Worm (Caenorhabditis elegans): ENCODE data around the gene nhx-2.

The nhx-2 gene

ce11 chrII:7716112-7716511 lies 22.4 kb upstream of the nhx-2 start:
- no peak for TF ChIP-seq nhr-6 (tag; optimal IDR thresholded peaks at IDR 0.05)
- TF ChIP-seq F13H6.1 (tag; optimal IDR thresholded peaks at IDR 0.05) = peak; percentile 36
- TF ChIP-seq mbf-1 (tag; optimal IDR thresholded peaks at IDR 0.05) = no peak
- no peak for TF ChIP-seq lin-39 (tag; optimal IDR thresholded peaks at IDR 0.05)
- TF ChIP-seq mdl-1 (tag; optimal IDR thresholded peaks at IDR 0.05) = no peak
- no peak for TF ChIP-seq ztf-11 (tag; optimal IDR thresholded peaks at IDR 0.05)
- no peak for TF ChIP-seq nhr-23 (tag; optimal IDR thresholded peaks at IDR 0.05)
- TF ChIP-seq lsy-2 (tag; optimal IDR thresholded peaks at IDR 0.05) = peak in 1 of 2 experiments; percentile 15
- peak; percentile 39 for TF ChIP-seq sma-9 (GFP tag; optimal IDR thresholded peaks at IDR 0.05)
- no peak for TF ChIP-seq sma-9 (tag; optimal IDR thresholded peaks at IDR 0.05)
- TF ChIP-seq C34F6.9 (tag; optimal IDR thresholded peaks at IDR 0.05) = peak; percentile 6

- no peak for TF ChIP-seq ztf-11 (tag; optimal IDR thresholded peaks at IDR 0.05)
- no peak for TF ChIP-seq nhr-237 (tag; optimal IDR thresholded peaks at IDR 0.05)
- no peak for TF ChIP-seq aly-2 (tag; optimal IDR thresholded peaks at IDR 0.05)
- TF ChIP-seq C34F6.9 (tag; optimal IDR thresholded peaks at IDR 0.05) = peak; percentile 76
- TF ChIP-seq nhr-129 (tag; optimal IDR thresholded peaks at IDR 0.05) = peak; percentile 29
- no peak for TF ChIP-seq egl-27 (tag; optimal IDR thresholded peaks at IDR 0.05)
- no peak for TF ChIP-seq ztf-1 (GFP tag; conservative IDR thresholded peaks at IDR 0.05)
- peak; percentile 27 for TF ChIP-seq unc-55 (GFP tag; optimal IDR thresholded peaks at IDR 0.05)
- peak; percentile 91 for TF ChIP-seq crh-2 (tag; optimal IDR thresholded peaks at IDR 0.05)
- peak in 1 of 2 experiments; percentile 49 for TF ChIP-seq lsy-2 (tag; optimal IDR thresholded peaks at IDR 0.05)
- no peak for TF ChIP-seq nhr-11 (tag; optimal IDR thresholded peaks at IDR 0.05)
- TF ChIP-seq sma-9 (GFP tag; optimal IDR thresholded peaks at IDR 0.05) = peak; percentile 57
- no peak for TF ChIP-seq sma-9 (tag; optimal IDR thresholded peaks at IDR 0.05)
- TF ChIP-seq lin-11 (tag; optimal IDR thresholded peaks at IDR 0.05) = no peak
- no peak for TF ChIP-seq sem-4 (tag; optimal IDR thresholded peaks at IDR 0.05)
Observed at ce11 chrII:7714614-7715186, 20.9 kb upstream of the nhx-2 start.

- TF ChIP-seq aly-2 (tag; optimal IDR thresholded peaks at IDR 0.05) (no peak), C34F6.9 (tag; optimal IDR thresholded peaks at IDR 0.05) (no peak), nhr-11 (tag; optimal IDR thresholded peaks at IDR 0.05) (no peak), lin-39 (tag; optimal IDR thresholded peaks at IDR 0.05) (no peak), nhr-77 (tag; optimal IDR thresholded peaks at IDR 0.05) (no peak), lin-11 (tag; optimal IDR thresholded peaks at IDR 0.05) (no peak), mab-5 (tag; optimal IDR thresholded peaks at IDR 0.05) (no peak), ceh-16 (tag; optimal IDR thresholded peaks at IDR 0.05) (no peak), ama-1 (optimal IDR thresholded peaks at IDR 0.05) (no peak), nhr-25 (tag; optimal IDR thresholded peaks at IDR 0.05) (no peak), gmeb-1 (tag; optimal IDR thresholded peaks at IDR 0.05) (no peak), skn-1 (tag; optimal IDR thresholded peaks at IDR 0.05) (no peak)
Observed at ce11 chrII:7709301-7709754, 15.6 kb upstream of the nhx-2 start, which contains the start of gene sre-1. TSS of gene sre-1 (plus strand) at chrII:7709704.

- TF ChIP-seq aly-2 (tag; optimal IDR thresholded peaks at IDR 0.05) (no peak), unc-62 (GFP tag; optimal IDR thresholded peaks at IDR 0.05) (no peak), lin-13 (GFP tag; optimal IDR thresholded peaks at IDR 0.05) (no peak), nhr-10 (tag; optimal IDR thresholded peaks at IDR 0.05) (no peak), dmd-4 (tag; optimal IDR thresholded peaks at IDR 0.05) (no peak), blmp-1 (tag; optimal IDR thresholded peaks at IDR 0.05; ENCODE audit: insufficient read depth) (no peak), egl-27 (tag; optimal IDR thresholded peaks at IDR 0.05) (peak; percentile 19), sma-9 (GFP tag; optimal IDR thresholded peaks at IDR 0.05) (peak; percentile 14), sma-9 (tag; optimal IDR thresholded peaks at IDR 0.05) (no peak), sem-4 (tag; optimal IDR thresholded peaks at IDR 0.05) (peak; percentile 7), nhr-6 (tag; optimal IDR thresholded peaks at IDR 0.05) (no peak), elt-3 (tag; optimal IDR thresholded peaks at IDR 0.05) (no peak), lin-39 (tag; optimal IDR thresholded peaks at IDR 0.05) (no peak), ZK546.5 (tag; optimal IDR thresholded peaks at IDR 0.05) (no peak), F13H6.1 (tag; optimal IDR thresholded peaks at IDR 0.05) (peak; percentile 51), crh-2 (tag; optimal IDR thresholded peaks at IDR 0.05) (no peak), skn-1 (tag; optimal IDR thresholded peaks at IDR 0.05) (no peak), nhr-12 (tag; optimal IDR thresholded peaks at IDR 0.05) (no peak), ztf-11 (tag; optimal IDR thresholded peaks at IDR 0.05) (no peak), ceh-82 (tag; optimal IDR thresholded peaks at IDR 0.05) (no peak), C34F6.9 (tag; optimal IDR thresholded peaks at IDR 0.05) (peak; percentile 44), nhr-21 (tag; optimal IDR thresholded peaks at IDR 0.05) (no peak), snpc-4 (tag; optimal IDR thresholded peaks at IDR 0.05) (no peak), lsy-2 (tag; optimal IDR thresholded peaks at IDR 0.05) (peak; percentile 13 to 65), sma-3 (GFP tag; optimal IDR thresholded peaks at IDR 0.05) (no peak), ama-1 (optimal IDR thresholded peaks at IDR 0.05) (no peak), nhr-129 (tag; optimal IDR thresholded peaks at IDR 0.05) (peak; percentile 63), peb-1 (tag; optimal IDR thresholded peaks at IDR 0.05) (no peak), ztf-1 (GFP tag; conservative IDR thresholded peaks at IDR 0.05) (no peak), elt-1 (tag; optimal IDR thresholded peaks at IDR 0.05) (no peak), ceh-16 (tag; optimal IDR thresholded peaks at IDR 0.05) (no peak), unc-55 (GFP tag; optimal IDR thresholded peaks at IDR 0.05) (peak; percentile 68), nhr-237 (tag; optimal IDR thresholded peaks at IDR 0.05) (no peak), fos-1 (tag; optimal IDR thresholded peaks at IDR 0.05) (no peak), mbf-1 (tag; optimal IDR thresholded peaks at IDR 0.05) (no peak), nhr-11 (tag; optimal IDR thresholded peaks at IDR 0.05) (peak; percentile 33), alr-1 (tag; optimal IDR thresholded peaks at IDR 0.05) (no peak), gmeb-1 (tag; optimal IDR thresholded peaks at IDR 0.05) (no peak)
Observed at ce11 chrII:7708540-7708939, 14.8 kb upstream of the nhx-2 start, which contains the start of gene B0495.9. TSS of gene B0495.9 (minus strand) at chrII:7708710.

All from whole organism, L2 larva.